Worm (Caenorhabditis elegans) whole organism, mixed stage, embryonic: ENCODE results near the gene cho-1.

ENCODE experiments used
- M03D4.4 ChIP-seq: sonication (generic microtip); optimal IDR thresholded peaks from 2 replicates; lab custom pipeline; 2017; ENCODE audit warnings: mild to moderate bottlenecking, missing genetic modification characterization, missing compliant biosample characterization
- bed-3 ChIP-seq: fragments of 200-800 bp; sonication (Bioruptor generic); optimal IDR thresholded peaks from 3 replicates; lab custom pipeline; 2018; ENCODE audit warnings: mild to moderate bottlenecking, missing genetic modification characterization, moderate library complexity, missing compliant biosample characterization
- blmp-1 ChIP-seq: fragments of 150-350 bp; optimal IDR thresholded peaks from 2 replicates; lab custom pipeline; 2014; ENCODE audit warnings: missing biosample characterization, missing genetic modification characterization
- ceh-43 ChIP-seq: fragments of 200-800 bp; sonication (Bioruptor generic); optimal IDR thresholded peaks from 2 replicates; lab custom pipeline; 2018; ENCODE audit warnings: mild to moderate bottlenecking, missing genetic modification characterization, moderate library complexity, missing compliant biosample characterization
- ceh-83 ChIP-seq: fragments of 200-800 bp; sonication (Bioruptor generic); optimal IDR thresholded peaks from 2 replicates; lab custom pipeline; 2018; ENCODE audit warnings: mild to moderate bottlenecking, missing genetic modification characterization, missing compliant biosample characterization
- ces-1 ChIP-seq: fragments of 150-350 bp; optimal IDR thresholded peaks from 2 replicates; lab custom pipeline; 2014; ENCODE audit warnings: missing biosample characterization, missing genetic modification reagents, missing genetic modification characterization
- drap-1 ChIP-seq: fragments of 200-800 bp; sonication (Bioruptor generic); optimal IDR thresholded peaks from 3 replicates; lab custom pipeline; 2018; ENCODE audit warnings: mild to moderate bottlenecking, missing genetic modification characterization, missing compliant biosample characterization
- elt-3 ChIP-seq: fragments of 150-350 bp; optimal IDR thresholded peaks from 2 replicates; lab custom pipeline; 2014; ENCODE audit warnings: missing biosample characterization, missing genetic modification characterization
- flh-1 ChIP-seq: fragments of 200-800 bp; sonication (Bioruptor generic); optimal IDR thresholded peaks from 2 replicates; lab custom pipeline; 2018; ENCODE audit warnings: mild to moderate bottlenecking, missing genetic modification characterization, moderate library complexity, missing compliant biosample characterization
- ham-2 ChIP-seq: fragments of 200-800 bp; sonication (Bioruptor generic); optimal IDR thresholded peaks from 2 replicates; lab custom pipeline; 2018; ENCODE audit warnings: mild to moderate bottlenecking, missing genetic modification characterization, missing compliant biosample characterization
- hlh-1 ChIP-seq: fragments of 150-350 bp; optimal IDR thresholded peaks from 2 replicates; lab custom pipeline; 2014; ENCODE audit warnings: missing biosample characterization, missing genetic modification reagents, missing genetic modification characterization
- lin-13 ChIP-seq: fragments of 150-350 bp; optimal IDR thresholded peaks from 2 replicates; lab custom pipeline; 2014; ENCODE audit warnings: missing biosample characterization, missing genetic modification characterization
- lin-32 ChIP-seq: fragments of 200-800 bp; sonication (Bioruptor generic); optimal IDR thresholded peaks from 2 replicates; lab custom pipeline; 2018; ENCODE audit warnings: mild to moderate bottlenecking, missing genetic modification characterization, missing compliant biosample characterization
- lsy-2 ChIP-seq: fragments of 150-350 bp; optimal IDR thresholded peaks from 2 replicates; lab custom pipeline; 2014; ENCODE audit warnings: missing biosample characterization, missing genetic modification characterization
- mab-5 ChIP-seq: fragments of 150-350 bp; optimal IDR thresholded peaks from 2 replicates; lab custom pipeline; 2014; ENCODE audit warnings: missing biosample characterization, missing genetic modification characterization
- mep-1 ChIP-seq: fragments of 150-350 bp; optimal IDR thresholded peaks from 2 replicates; lab custom pipeline; 2017; ENCODE audit warnings: missing biosample characterization, missing genetic modification reagents, missing genetic modification characterization, inconsistent platforms
- mls-2 ChIP-seq: sonication (generic microtip); optimal IDR thresholded peaks from 2 replicates; lab custom pipeline; 2016; ENCODE audit warnings: mild to moderate bottlenecking, missing genetic modification characterization, moderate library complexity, missing compliant biosample characterization
- nhr-12 ChIP-seq: fragments of 150-350 bp; optimal IDR thresholded peaks from 2 replicates; lab custom pipeline; 2014; ENCODE audit warnings: missing biosample characterization, missing genetic modification characterization
- nhr-2 ChIP-seq: fragments of 150-350 bp; optimal IDR thresholded peaks from 2 replicates; lab custom pipeline; 2014; ENCODE audit warnings: missing biosample characterization, missing genetic modification characterization
- nhr-237 ChIP-seq: fragments of 150-350 bp; optimal IDR thresholded peaks from 2 replicates; lab custom pipeline; 2014; ENCODE audit warnings: missing biosample characterization, missing genetic modification characterization
- nhr-28 ChIP-seq: fragments of 150-350 bp; optimal IDR thresholded peaks from 2 replicates; lab custom pipeline; 2014; ENCODE audit warnings: missing biosample characterization, missing genetic modification characterization
- nhr-76 ChIP-seq: sonication (generic microtip); optimal IDR thresholded peaks from 2 replicates; lab custom pipeline; 2017; ENCODE audit warnings: missing biosample characterization, missing genetic modification characterization
- pha-4 ChIP-seq: fragments of 150-350 bp; optimal IDR thresholded peaks from 2 replicates; lab custom pipeline; 2018; ENCODE audit warnings: missing biosample characterization, missing genetic modification reagents, missing genetic modification characterization
- sem-2 ChIP-seq: fragments of 200-800 bp; sonication (Bioruptor generic); optimal IDR thresholded peaks from 2 replicates; lab custom pipeline; 2018; ENCODE audit warnings: mild to moderate bottlenecking, missing genetic modification characterization, missing compliant biosample characterization
- snpc-4 ChIP-seq: fragments of 150-350 bp; optimal IDR thresholded peaks from 2 replicates; lab custom pipeline; 2014; ENCODE audit warnings: missing biosample characterization, missing genetic modification characterization
- sptf-1 ChIP-seq: sonication (generic microtip); optimal IDR thresholded peaks from 2 replicates; lab custom pipeline; 2017; ENCODE audit warnings: mild to moderate bottlenecking, missing genetic modification characterization, moderate library complexity, missing compliant biosample characterization
- unc-120 ChIP-seq: sonication (generic microtip); optimal IDR thresholded peaks from 2 replicates; lab custom pipeline; 2017; ENCODE audit warnings: missing genetic modification characterization, missing compliant biosample characterization; ENCODE audit not compliant: poor library complexity, severe bottlenecking
- unc-39 ChIP-seq: fragments of 150-350 bp; optimal IDR thresholded peaks from 2 replicates; lab custom pipeline; 2014; ENCODE audit warnings: missing biosample characterization, missing genetic modification characterization
- unc-62 ChIP-seq: fragments of 150-350 bp; optimal IDR thresholded peaks from 2 replicates; lab custom pipeline; 2014; ENCODE audit warnings: missing biosample characterization, missing genetic modification reagents, missing genetic modification characterization
- ztf-11 ChIP-seq: fragments of 150-350 bp; optimal IDR thresholded peaks from 2 replicates; lab custom pipeline; 2014; ENCODE audit warnings: missing biosample characterization, missing genetic modification characterization

Gene cho-1

DNA sequence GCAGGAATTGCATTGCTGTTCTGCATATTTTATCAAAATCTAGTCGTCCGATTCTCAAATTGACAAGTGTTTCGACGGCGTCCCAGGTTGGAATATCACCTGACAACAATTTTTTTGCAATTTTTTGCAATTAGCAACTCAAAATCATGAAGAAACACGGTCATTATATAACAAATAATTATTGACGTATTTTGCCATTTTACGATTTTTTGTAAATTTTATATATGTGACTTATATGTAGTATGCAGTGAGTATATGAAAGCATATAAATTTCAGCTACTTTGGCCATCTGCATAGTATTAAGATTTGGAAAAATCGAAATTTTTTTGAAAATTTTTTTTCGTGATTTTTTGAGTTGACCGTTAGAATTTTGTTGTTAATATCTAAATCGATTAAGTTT lies 33.6 kb downstream of the cho-1 start, which contains the start of gene F58D2.3:
Gene F58D2.3 (minus strand): TSS at position 101 of the 400 bp plus-strand sequence.
- no peak for TF ChIP-seq pha-4
- TF ChIP-seq lin-13 (tag; lab: Kevin White, UChicago), result no peak
- no peak for TF ChIP-seq M03D4.4 (tag; lab: Kevin White, UChicago)
- no peak for TF ChIP-seq sptf-1 (tag; lab: Kevin White, UChicago)
- TF ChIP-seq drap-1 (GFP tag; lab: Kevin White, UChicago), result no peak
- no peak for TF ChIP-seq bed-3 (GFP tag; lab: Kevin White, UChicago)
- no peak for TF ChIP-seq nhr-28

DNA sequence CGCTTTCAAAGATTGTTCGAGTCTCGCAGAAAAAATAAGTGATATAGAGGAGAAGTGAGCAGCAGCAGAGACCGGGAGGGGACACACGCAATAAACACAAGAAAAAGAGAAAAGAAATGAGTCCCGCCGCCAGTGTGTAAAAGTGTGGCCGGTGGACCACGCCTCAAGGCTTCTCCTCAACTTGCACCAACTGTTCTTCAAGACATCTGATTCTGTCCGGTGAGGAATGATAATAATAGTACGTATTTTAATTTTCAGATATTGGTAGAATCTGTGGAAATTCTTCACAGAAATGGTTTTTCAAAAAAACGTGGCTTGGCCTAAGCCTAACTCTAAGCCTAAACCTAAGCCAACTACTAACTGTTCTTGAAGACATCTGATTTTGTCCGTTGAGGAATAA lies 35.1 kb downstream of the cho-1 start, which contains the start of gene lev-1:
Gene lev-1 (minus strand): TSS at position 101 of the 400 bp plus-strand sequence.
- TF ChIP-seq sem-2 (no peak), unc-120 (tag; lab: Kevin White, UChicago) (peak; percentile 38), hlh-1 (tag; lab: Kevin White, UChicago) (peak; percentile 55)

DNA sequence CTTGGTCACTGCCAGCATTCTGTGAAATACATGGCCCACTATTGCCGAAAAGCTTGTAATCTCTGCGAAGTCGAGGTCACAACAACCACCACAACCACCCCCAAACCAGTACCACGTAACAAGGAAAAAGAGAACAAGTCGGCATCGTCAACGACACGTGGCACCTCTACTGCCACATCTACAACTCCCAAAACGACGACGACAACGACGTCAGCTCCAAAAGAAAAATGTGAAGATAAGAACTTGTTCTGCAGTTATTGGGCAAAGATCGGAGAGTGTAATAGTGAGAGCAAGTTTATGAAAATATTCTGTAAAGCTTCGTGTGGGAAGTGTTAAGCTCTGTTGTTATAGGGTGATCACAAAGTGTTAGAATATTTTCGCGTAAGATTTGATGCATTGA lies 41.0 kb downstream of the cho-1 start:
- TF ChIP-seq ham-2 (GFP tag; lab: Kevin White, UChicago) (no peak), unc-39 (tag; lab: Kevin White, UChicago) (no peak), bed-3 (GFP tag; lab: Kevin White, UChicago) (no peak), ces-1 (no peak), blmp-1 (tag; lab: Kevin White, UChicago) (no peak), lin-13 (tag; lab: Kevin White, UChicago) (no peak), elt-3 (tag; lab: Kevin White, UChicago) (no peak), ztf-11 (no peak), ceh-43 (no peak), sptf-1 (tag; lab: Kevin White, UChicago) (no peak), nhr-12 (tag; lab: Kevin White, UChicago) (no peak), hlh-1 (tag; lab: Kevin White, UChicago) (no peak), flh-1 (no peak), mab-5 (tag; lab: Kevin White, UChicago) (no peak), lin-32 (no peak), nhr-76 (tag; lab: Kevin White, UChicago) (no peak)
- TF ChIP-seq, all 35 proteins: peak for 0

DNA sequence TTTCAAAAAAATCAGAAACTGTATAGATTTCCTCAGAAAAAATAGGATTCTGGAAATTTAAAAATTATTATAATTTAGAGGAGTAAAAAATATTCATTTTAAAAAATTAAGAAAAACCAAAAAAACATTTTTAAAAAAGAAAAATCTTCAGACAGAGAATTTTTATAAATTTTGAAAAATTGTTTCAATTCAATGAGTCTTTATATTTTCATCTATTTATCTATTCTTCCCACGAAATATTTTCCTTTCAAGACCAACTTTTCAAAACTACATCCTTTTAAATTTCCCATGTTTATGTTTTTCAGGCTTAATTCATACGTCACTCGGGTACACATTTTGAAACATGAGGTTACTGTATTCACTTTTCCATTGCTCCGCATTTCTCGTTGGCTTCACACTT lies 44.1 kb downstream of the cho-1 start, which contains the start of gene nas-14:
Gene nas-14 (plus strand): TSS at position 301 of the 400 bp plus-strand sequence.
- TF ChIP-seq ceh-83 (GFP tag; lab: Kevin White, UChicago), result no peak
- TF ChIP-seq ceh-43, result no peak
- no peak for TF ChIP-seq pha-4
- TF ChIP-seq ham-2 (GFP tag; lab: Kevin White, UChicago), result no peak
- TF ChIP-seq ces-1, result no peak
- TF ChIP-seq unc-62 (GFP tag; lab: Kevin White, UChicago), result no peak
- TF ChIP-seq flh-1, result no peak
- no peak for TF ChIP-seq bed-3 (GFP tag; lab: Kevin White, UChicago)
- TF ChIP-seq lsy-2, result no peak
- no peak for TF ChIP-seq mep-1
- no peak for TF ChIP-seq blmp-1 (tag; lab: Kevin White, UChicago)
- TF ChIP-seq mab-5 (tag; lab: Kevin White, UChicago), result no peak
- no peak for TF ChIP-seq nhr-2
- no peak for TF ChIP-seq M03D4.4 (tag; lab: Kevin White, UChicago)
- TF ChIP-seq nhr-237 (tag; lab: Kevin White, UChicago), result no peak
- no peak for TF ChIP-seq lin-32

DNA sequence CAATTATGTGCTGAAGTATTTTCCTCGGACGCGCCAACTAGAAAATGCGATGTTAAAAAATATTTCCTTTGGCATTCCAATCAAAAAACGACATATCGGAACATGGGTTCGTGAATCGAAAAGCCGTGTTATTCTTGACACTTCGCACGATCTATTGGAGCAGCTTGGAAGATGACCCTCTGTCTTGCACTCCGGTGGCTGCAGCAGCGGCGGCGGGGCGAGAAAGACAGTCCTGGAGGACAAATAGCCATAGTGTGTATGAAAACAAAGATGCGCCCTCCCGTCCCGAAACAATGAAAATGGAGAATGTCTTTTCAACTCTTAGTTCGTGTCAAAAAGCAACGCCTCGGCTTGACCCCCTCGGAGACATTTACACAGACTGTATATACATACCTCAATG lies 46.8 kb downstream of the cho-1 start:
- TF ChIP-seq M03D4.4 (tag; lab: Kevin White, UChicago), result no peak
- no peak for TF ChIP-seq unc-39 (tag; lab: Kevin White, UChicago)
- TF ChIP-seq pha-4, result no peak
- no peak for TF ChIP-seq flh-1
- no peak for TF ChIP-seq sptf-1 (tag; lab: Kevin White, UChicago)
- no peak for TF ChIP-seq nhr-28
- TF ChIP-seq bed-3 (GFP tag; lab: Kevin White, UChicago), result no peak
- TF ChIP-seq elt-3 (tag; lab: Kevin White, UChicago), result no peak
- no peak for TF ChIP-seq nhr-237 (tag; lab: Kevin White, UChicago)

DNA sequence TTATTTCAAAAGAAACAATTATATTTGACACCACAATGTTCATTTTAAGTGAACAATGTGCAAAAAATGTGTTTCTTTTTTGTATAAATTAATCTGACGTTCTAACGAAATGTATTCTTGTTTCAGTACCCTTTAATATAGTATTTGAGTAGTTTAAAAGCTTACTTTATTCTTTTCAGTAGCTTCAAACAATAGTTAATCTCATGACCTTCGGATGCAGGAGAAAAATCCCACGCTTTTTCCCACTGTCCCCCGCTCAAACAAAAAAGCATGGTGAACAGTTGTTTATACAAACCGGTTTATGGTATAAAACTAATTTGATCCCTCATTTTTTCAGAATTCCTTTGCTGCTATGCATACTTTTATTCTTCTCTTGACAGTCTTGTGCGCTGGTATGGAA lies 49.2 kb downstream of the cho-1 start, which contains the start of gene scl-14:
Gene scl-14 (plus strand): TSS at position 301 of the 400 bp plus-strand sequence.
- TF ChIP-seq bed-3 (GFP tag; lab: Kevin White, UChicago), result no peak
- no peak for TF ChIP-seq blmp-1 (tag; lab: Kevin White, UChicago)
- TF ChIP-seq ces-1, result no peak
- no peak for TF ChIP-seq snpc-4 (tag; lab: Kevin White, UChicago)
- TF ChIP-seq elt-3 (tag; lab: Kevin White, UChicago), result no peak
- no peak for TF ChIP-seq mls-2 (tag; lab: Kevin White, UChicago)
- TF ChIP-seq unc-62 (GFP tag; lab: Kevin White, UChicago), result no peak
- no peak for TF ChIP-seq nhr-28
- TF ChIP-seq, all 35 proteins: peak for 0
